Worm (Caenorhabditis elegans) whole organism, L1 larva: Measurements from ENCODE around the gene add-1.

Experiments
- aly-2 ChIP-seq: fragments of 150-350 bp; optimal IDR thresholded peaks from 2 replicates; lab custom pipeline; 2014; ENCODE audit warnings: missing biosample characterization, missing genetic modification characterization
- ama-1 ChIP-seq: fragments of 150-350 bp; optimal IDR thresholded peaks from 2 replicates; lab custom pipeline; 2014
- egl-27 ChIP-seq, 2 experiments: fragments of 150-350 bp in 1 of 2; sonication (generic microtip); optimal IDR thresholded peaks; 3 replicates each; lab custom pipeline; 2017 to 2018; ENCODE audit warnings: missing biosample characterization in 2 of 2, missing genetic modification characterization in 2 of 2, missing genetic modification reagents in 2 of 2
- elt-3 ChIP-seq, 6 experiments: fragments of 150-350 bp in 1 of 6; sonication (generic microtip); optimal IDR thresholded peaks; 2 replicates each; lab custom pipeline; 2017 to 2018; ENCODE audit warnings: missing biosample characterization in 6 of 6, missing genetic modification characterization in 6 of 6, inconsistent platforms in 1 of 6
- lin-15B ChIP-seq: fragments of 150-350 bp; sonication (generic microtip); optimal IDR thresholded peaks from 3 replicates; lab custom pipeline; 2014; ENCODE audit warnings: missing biosample characterization, missing genetic modification characterization
- lin-39 ChIP-seq: fragments of 150-350 bp; optimal IDR thresholded peaks from 2 replicates; lab custom pipeline; 2014; ENCODE audit warnings: missing biosample characterization, missing genetic modification reagents, missing genetic modification characterization
- lsy-2 ChIP-seq, 2 experiments: fragments of 150-350 bp; optimal IDR thresholded peaks; 2 replicates each; lab custom pipeline; 2014; ENCODE audit warnings: missing biosample characterization in 2 of 2, missing genetic modification characterization in 2 of 2
- nhr-11 ChIP-seq: fragments of 150-350 bp; optimal IDR thresholded peaks from 2 replicates; lab custom pipeline; 2014; ENCODE audit warnings: missing biosample characterization, missing genetic modification characterization
- nhr-12 ChIP-seq: sonication (generic microtip); optimal IDR thresholded peaks from 2 replicates; lab custom pipeline; 2017; ENCODE audit warnings: missing biosample characterization, missing genetic modification characterization
- nhr-237 ChIP-seq: fragments of 150-350 bp; optimal IDR thresholded peaks from 2 replicates; lab custom pipeline; 2014; ENCODE audit warnings: missing biosample characterization, missing genetic modification characterization
- pag-3 ChIP-seq: sonication (generic microtip); optimal IDR thresholded peaks from 2 replicates; lab custom pipeline; 2017; ENCODE audit warnings: missing genetic modification characterization, mild to moderate bottlenecking, missing compliant biosample characterization, antibody characterized with exemption, borderline replicate concordance; ENCODE audit not compliant: insufficient read depth
- snpc-4 ChIP-seq: fragments of 150-350 bp; optimal IDR thresholded peaks from 2 replicates; lab custom pipeline; 2014; ENCODE audit warnings: missing biosample characterization, missing genetic modification characterization
- tbx-2 ChIP-seq: sonication (generic microtip); optimal IDR thresholded peaks from 2 replicates; lab custom pipeline; 2016; ENCODE audit warnings: missing genetic modification characterization, missing compliant biosample characterization

DNA sequence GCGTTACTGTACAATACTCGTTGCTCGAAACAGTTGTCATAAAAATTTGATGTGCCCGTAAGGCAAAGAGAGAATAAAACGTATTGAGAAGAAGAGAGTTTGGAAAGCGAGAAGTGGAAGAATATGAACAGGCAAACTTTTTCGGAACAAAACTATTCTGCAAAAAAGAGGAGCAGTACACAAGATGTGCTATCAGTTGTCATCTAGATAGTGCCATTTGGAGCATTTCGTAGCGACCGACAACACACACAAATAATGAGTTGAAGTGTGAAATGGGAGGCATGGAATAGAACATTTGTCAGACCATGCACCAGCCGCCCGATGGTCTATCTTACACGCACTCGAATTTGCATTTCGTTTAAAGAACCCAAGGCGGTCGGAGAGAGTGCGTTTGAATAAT is 2.2 kb upstream of the add-1 start:
- TF ChIP-seq ama-1, result no peak
- TF ChIP-seq lsy-2 (tag; optimal IDR thresholded peaks at IDR 0.05; lab: Kevin White, UChicago), result no peak
- TF ChIP-seq nhr-12 (tag; lab: Kevin White, UChicago), result no peak
- TF ChIP-seq nhr-11 (tag; lab: Kevin White, UChicago), result no peak
- TF ChIP-seq pag-3 (tag; lab: Kevin White, UChicago), result no peak
- TF ChIP-seq egl-27 (tag; optimal IDR thresholded peaks at IDR 0.05; lab: Kevin White, UChicago), result no peak
- TF ChIP-seq elt-3 (tag; optimal IDR thresholded peaks at IDR 0.05; lab: Kevin White, UChicago), result no peak
- TF ChIP-seq lin-39 (tag; lab: Kevin White, UChicago), result no peak
- TF ChIP-seq aly-2, result no peak
- TF ChIP-seq lin-15B (tag; lab: Kevin White, UChicago), result no peak
- TF ChIP-seq snpc-4, result no peak
- TF ChIP-seq nhr-237 (tag; lab: Kevin White, UChicago), result no peak
- no peak for TF ChIP-seq tbx-2 (tag; lab: Kevin White, UChicago)
